Fruit fly (Drosophila melanogaster) whole organism, adult: Measurements from ENCODE around the gene Brd7-9.

Source experiments
- CG11617 ChIP-seq: fragments of 200-800 bp; sonication (Bioruptor generic); optimal IDR thresholded peaks from 2 replicates; lab custom pipeline; 2017; ENCODE audit warnings: mild to moderate bottlenecking, missing biosample characterization, missing genetic modification reagents, missing genetic modification characterization
- CG12768 ChIP-seq: fragments of 200-800 bp; sonication (Bioruptor generic); optimal IDR thresholded peaks from 2 replicates; lab custom pipeline; 2017; ENCODE audit warnings: missing biosample characterization, missing genetic modification characterization, mild to moderate bottlenecking, moderate library complexity, missing genetic modification reagents
- CG14711 ChIP-seq: fragments of 200-800 bp; sonication (Bioruptor generic); optimal IDR thresholded peaks from 2 replicates; lab custom pipeline; 2018; ENCODE audit warnings: missing biosample characterization, mild to moderate bottlenecking, missing genetic modification characterization, moderate library complexity
- CG5204 ChIP-seq: fragments of 200-800 bp; sonication (Bioruptor generic); optimal IDR thresholded peaks from 2 replicates; lab custom pipeline; 2016; ENCODE audit warnings: missing biosample characterization, missing genetic modification characterization
- CG7045 ChIP-seq: fragments of 200-800 bp; sonication (Bioruptor generic); optimal IDR thresholded peaks from 2 replicates; lab custom pipeline; 2017; ENCODE audit warnings: missing biosample characterization, mild to moderate bottlenecking, missing genetic modification characterization
- CG7101 ChIP-seq: fragments of 200-800 bp; sonication (Bioruptor generic); optimal IDR thresholded peaks from 2 replicates; lab custom pipeline; 2018; ENCODE audit warnings: missing biosample characterization, mild to moderate bottlenecking, missing genetic modification characterization, moderate library complexity
- Clk ChIP-seq: fragments of 200-800 bp; sonication (Bioruptor generic); optimal IDR thresholded peaks from 2 replicates; lab custom pipeline; 2017; ENCODE audit warnings: missing biosample characterization, missing genetic modification characterization
- Crg-1 ChIP-seq: fragments of 200-800 bp; sonication (Bioruptor generic); optimal IDR thresholded peaks from 2 replicates; lab custom pipeline; 2016; ENCODE audit warnings: missing biosample characterization, missing genetic modification characterization
- Hr96 ChIP-seq: fragments of 200-800 bp; sonication (Bioruptor generic); optimal IDR thresholded peaks from 2 replicates; lab custom pipeline; 2016; ENCODE audit warnings: missing biosample characterization, missing genetic modification characterization
- Mnt ChIP-seq: fragments of 200-800 bp; sonication (Bioruptor generic); optimal IDR thresholded peaks from 2 replicates; lab custom pipeline; 2016; ENCODE audit warnings: missing biosample characterization, mild to moderate bottlenecking, missing genetic modification characterization
- bab1 ChIP-seq: fragments of 200-800 bp; sonication (Bioruptor generic); optimal IDR thresholded peaks from 3 replicates; lab custom pipeline; 2019; ENCODE audit warnings: missing biosample characterization, mild to moderate bottlenecking, missing genetic modification characterization, moderate library complexity
- cic ChIP-seq: fragments of 200-800 bp; sonication (Bioruptor generic); optimal IDR thresholded peaks from 2 replicates; lab custom pipeline; 2017; ENCODE audit warnings: missing biosample characterization, mild to moderate bottlenecking, missing genetic modification characterization, moderate library complexity
- cnc ChIP-seq, 2 experiments: fragments of >200 bp; optimal IDR thresholded peaks; 2 replicates each; lab custom pipeline; 2017
- kay ChIP-seq: fragments of 200-800 bp; sonication (Bioruptor generic); peaks from one replicate; lab custom pipeline; 2016; ENCODE audit warnings: missing biosample characterization, missing genetic modification characterization, borderline replicate concordance

DNA sequence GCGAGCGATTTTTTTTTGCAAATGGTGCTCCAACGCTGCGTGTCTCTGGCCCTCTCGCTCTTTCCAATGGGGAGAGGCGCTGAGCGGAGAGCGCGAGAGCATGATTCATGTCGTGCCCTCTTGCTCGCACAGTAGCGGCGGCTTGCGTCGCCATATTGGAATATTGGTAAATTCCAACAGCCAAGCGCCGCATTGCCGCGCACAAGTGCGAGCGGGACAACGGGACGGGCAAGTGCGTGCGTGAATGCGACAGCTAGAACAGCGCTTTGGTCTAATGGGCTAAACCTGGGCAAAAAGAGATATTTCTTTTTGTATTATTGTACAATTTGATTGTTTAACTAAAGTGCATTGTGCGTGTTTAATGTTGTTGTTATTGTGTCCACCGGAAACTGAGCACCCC is 45.6 kb downstream of the Brd7-9 start:
- TF ChIP-seq CG5204 (GFP tag; lab: Kevin White, UChicago) (no peak), CG7101 (tag; lab: Kevin White, UChicago) (no peak), Crg-1 (no peak), cnc (optimal IDR thresholded peaks at IDR 0.05; lab: Kevin White, UChicago) (no peak), bab1 (GFP tag; lab: Kevin White, UChicago) (no peak), kay (peak; percentile 100), Clk (GFP tag; lab: Kevin White, UChicago) (peak; percentile 45), CG14711 (no peak), cic (GFP tag; lab: Kevin White, UChicago) (peak; percentile 39), CG12768 (peak; percentile 50), CG11617 (GFP tag; lab: Kevin White, UChicago) (no peak), CG7045 (GFP tag; lab: Kevin White, UChicago) (peak; percentile 19), Mnt (GFP tag; lab: Kevin White, UChicago) (peak; percentile 50), Hr96 (GFP tag; lab: Kevin White, UChicago) (peak; percentile 26)
